Worm (Caenorhabditis elegans) whole organism, L4 larva: ENCODE results near the gene ubxn-4.

ENCODE experiments used
- D1046.2 ChIP-seq: fragments of 200-800 bp; sonication (Bioruptor generic); IDR thresholded peaks from 2 replicates; pipeline ENCODE4 v1.3.6; 2022; ENCODE audit warnings: missing genetic modification characterization, missing compliant biosample characterization
- F10B5.3 ChIP-seq: sonication (generic microtip); optimal IDR thresholded peaks from 2 replicates; lab custom pipeline; 2016; ENCODE audit warnings: mild to moderate bottlenecking, missing genetic modification characterization, missing compliant biosample characterization
- F26F4.8 ChIP-seq: fragments of 200-800 bp; sonication (Bioruptor generic); conservative IDR thresholded peaks from 2 replicates; pipeline ENCODE4 v1.3.6; 2022; ENCODE audit warnings: missing genetic modification characterization, missing compliant biosample characterization
- F37D6.2 ChIP-seq: sonication (generic microtip); optimal IDR thresholded peaks from 2 replicates; lab custom pipeline; 2016; ENCODE audit warnings: mild to moderate bottlenecking, missing genetic modification characterization, missing compliant biosample characterization
- T20F7.1 ChIP-seq: fragments of 200-800 bp; sonication (Bioruptor generic); optimal IDR thresholded peaks from 2 replicates; lab custom pipeline; 2018; ENCODE audit warnings: mild to moderate bottlenecking, missing genetic modification characterization, missing compliant biosample characterization
- T26A8.4 ChIP-seq: fragments of 200-800 bp; sonication (Bioruptor generic); IDR thresholded peaks from 2 replicates; pipeline ENCODE4 v1.3.6; 2022; ENCODE audit warnings: missing genetic modification characterization, missing compliant biosample characterization
- Y75B8A.6 ChIP-seq: fragments of 200-800 bp; sonication (Bioruptor generic); IDR thresholded peaks from 2 replicates; pipeline ENCODE4 v1.3.6; 2022; ENCODE audit warnings: missing genetic modification reagents, missing genetic modification characterization, missing compliant biosample characterization
- aha-1 ChIP-seq: fragments of 150-350 bp; peaks from one replicate; lab custom pipeline; 2014; ENCODE audit warnings: missing biosample characterization, missing genetic modification characterization
- arid-1 ChIP-seq: fragments of 200-800 bp; sonication (Bioruptor generic); conservative IDR thresholded peaks from 2 replicates; pipeline ENCODE4 v1.3.6; 2022; ENCODE audit warnings: missing genetic modification reagents, missing genetic modification characterization, missing compliant biosample characterization
- ceh-20 ChIP-seq: fragments of 200-800 bp; sonication (Bioruptor generic); IDR thresholded peaks from 2 replicates; pipeline ENCODE4 v1.3.6; 2022; ENCODE audit warnings: missing genetic modification reagents, missing genetic modification characterization, missing compliant biosample characterization
- daf-19 ChIP-seq: fragments of 200-800 bp; sonication (Bioruptor generic); conservative IDR thresholded peaks from 2 replicates; pipeline ENCODE4 v1.3.6; 2022; ENCODE audit warnings: missing genetic modification characterization, missing compliant biosample characterization
- dve-1 ChIP-seq: sonication (generic microtip); optimal IDR thresholded peaks from 2 replicates; lab custom pipeline; 2017; ENCODE audit warnings: antibody characterized with exemption, mild to moderate bottlenecking, missing genetic modification characterization, missing compliant biosample characterization; ENCODE audit not compliant: insufficient read depth
- egl-43 ChIP-seq: fragments of 200-800 bp; sonication (Bioruptor generic); IDR thresholded peaks from 2 replicates; pipeline ENCODE4 v1.3.6; 2022; ENCODE audit warnings: missing genetic modification reagents, missing genetic modification characterization, missing compliant biosample characterization
- hif-1 ChIP-seq, 2 experiments: sonication (generic microtip); optimal IDR thresholded peaks; 2 replicates each; lab custom pipeline; 2016 to 2017; ENCODE audit warnings: missing compliant biosample characterization in 2 of 2, missing genetic modification characterization in 2 of 2, missing genetic modification reagents in 2 of 2, missing genotype in 2 of 2, mild to moderate bottlenecking in 1 of 2
- lim-7 ChIP-seq: fragments of 200-800 bp; sonication (Bioruptor generic); IDR thresholded peaks from 2 replicates; pipeline ENCODE4 v1.3.6; 2022; ENCODE audit warnings: missing genetic modification characterization, missing compliant biosample characterization
- lin-13 ChIP-seq: fragments of 150-350 bp; optimal IDR thresholded peaks from 2 replicates; lab custom pipeline; 2014; ENCODE audit warnings: missing biosample characterization, missing genetic modification reagents, missing genetic modification characterization
- lin-15B ChIP-seq: fragments of 150-350 bp; sonication (generic microtip); optimal IDR thresholded peaks from 3 replicates; lab custom pipeline; 2014; ENCODE audit warnings: missing biosample characterization, missing genetic modification characterization
- lir-3 ChIP-seq: sonication (generic microtip); optimal IDR thresholded peaks from 2 replicates; lab custom pipeline; 2016; ENCODE audit warnings: mild to moderate bottlenecking, missing genetic modification characterization, missing compliant biosample characterization
- lsy-2 ChIP-seq, 2 experiments: fragments of 150-350 bp in 1 of 2; sonication (generic microtip) in 1 of 2; optimal IDR thresholded peaks; 2 replicates each; lab custom pipeline; 2014 to 2017; ENCODE audit warnings: missing biosample characterization in 2 of 2, missing genetic modification characterization in 2 of 2
- madf-9 ChIP-seq: fragments of 200-800 bp; sonication (Bioruptor generic); conservative IDR thresholded peaks from 2 replicates; pipeline ENCODE4 v1.3.6; 2022; ENCODE audit warnings: missing genetic modification reagents, missing genetic modification characterization, missing compliant biosample characterization
- mep-1 ChIP-seq: fragments of 150-350 bp; sonication (generic microtip); optimal IDR thresholded peaks from 3 replicates; lab custom pipeline; 2014; ENCODE audit warnings: missing biosample characterization, missing genetic modification characterization
- mes-2 ChIP-seq: sonication (generic microtip); optimal IDR thresholded peaks from 2 replicates; lab custom pipeline; 2016; ENCODE audit warnings: missing genotype, mild to moderate bottlenecking, missing genetic modification characterization, missing compliant biosample characterization; ENCODE audit not compliant: poor library complexity, severe bottlenecking
- mxl-2 ChIP-seq: fragments of 200-800 bp; sonication (Bioruptor generic); conservative IDR thresholded peaks from 2 replicates; pipeline ENCODE4 v1.3.6; 2022; ENCODE audit warnings: missing genetic modification reagents, missing genetic modification characterization, missing compliant biosample characterization
- nhr-11 ChIP-seq: fragments of 150-350 bp; optimal IDR thresholded peaks from 2 replicates; lab custom pipeline; 2014; ENCODE audit warnings: missing biosample characterization, missing genetic modification characterization
- nhr-42 ChIP-seq: fragments of 200-800 bp; sonication (Bioruptor generic); IDR thresholded peaks from 2 replicates; pipeline ENCODE4 v1.3.6; 2022; ENCODE audit warnings: missing genetic modification characterization, missing compliant biosample characterization
- nhr-48 ChIP-seq: sonication (generic microtip); optimal IDR thresholded peaks from 2 replicates; lab custom pipeline; 2016; ENCODE audit warnings: mild to moderate bottlenecking, missing genetic modification characterization, missing compliant biosample characterization
- php-3 ChIP-seq: fragments of 200-800 bp; sonication (Bioruptor generic); IDR thresholded peaks from 2 replicates; pipeline ENCODE4 v1.3.6; 2022; ENCODE audit warnings: missing genetic modification reagents, missing genetic modification characterization, missing compliant biosample characterization
- saeg-2 ChIP-seq: fragments of 200-800 bp; sonication (Bioruptor generic); IDR thresholded peaks from 2 replicates; pipeline ENCODE4 v1.3.6; 2022; ENCODE audit warnings: missing genetic modification reagents, missing genetic modification characterization, missing compliant biosample characterization
- set-16 ChIP-seq: fragments of 200-800 bp; sonication (Bioruptor generic); IDR thresholded peaks from 2 replicates; pipeline ENCODE4 v1.3.6; 2022; ENCODE audit warnings: missing genetic modification reagents, missing genetic modification characterization, missing compliant biosample characterization
- skn-1 ChIP-seq: fragments of 150-350 bp; optimal IDR thresholded peaks from 2 replicates; lab custom pipeline; 2014; ENCODE audit warnings: missing biosample characterization, missing genetic modification characterization
- tag-97 ChIP-seq: fragments of 200-800 bp; sonication (Bioruptor generic); IDR thresholded peaks from 2 replicates; pipeline ENCODE4 v1.3.6; 2022; ENCODE audit warnings: missing genetic modification characterization, missing compliant biosample characterization
- unc-39 ChIP-seq: sonication (generic microtip); optimal IDR thresholded peaks from 2 replicates; lab custom pipeline; 2017; ENCODE audit warnings: missing biosample characterization, missing genetic modification characterization
- unc-62 ChIP-seq, 3 experiments: fragments of 150-350 bp in 1 of 3; sonication (generic microtip); optimal IDR thresholded peaks in 2 of 3; peaks in 1 of 3; 1 replicate in 1 of 3; 2 replicates in 2 of 3; lab custom pipeline; 2014 to 2017; ENCODE audit warnings: missing biosample characterization in 3 of 3, missing genetic modification characterization in 3 of 3, missing genetic modification reagents in 3 of 3, missing genotype in 1 of 3
- zag-1 ChIP-seq: fragments of 150-350 bp; optimal IDR thresholded peaks from 2 replicates; lab custom pipeline; 2014; ENCODE audit warnings: missing biosample characterization, missing genetic modification characterization
- zip-2 ChIP-seq: fragments of 150-350 bp; optimal IDR thresholded peaks from 2 replicates; lab custom pipeline; 2014; ENCODE audit warnings: missing biosample characterization, missing genetic modification characterization

The ubxn-4 gene

DNA sequence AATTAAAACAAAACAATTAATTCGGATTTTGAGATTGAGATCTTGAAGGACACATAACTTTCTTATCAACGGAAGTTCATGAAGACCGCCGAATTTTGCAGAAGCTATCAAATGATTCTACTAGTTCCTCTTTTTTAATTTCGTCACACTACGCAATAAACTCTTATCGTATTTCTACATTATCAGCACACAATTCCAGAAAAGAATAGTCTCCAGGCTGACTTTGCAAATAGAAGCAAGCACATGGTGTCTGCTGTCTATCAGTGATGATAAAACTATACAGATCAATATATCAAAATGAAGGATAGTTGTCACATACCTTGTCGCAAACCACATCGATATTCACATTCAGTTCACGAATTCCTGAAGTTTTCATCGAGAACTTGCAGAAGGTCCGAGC lies 4.9 kb downstream of the ubxn-4 start (continued):
- TF ChIP-seq mep-1 (tag; lab: Kevin White, UChicago) (no peak), D1046.2 (no peak), daf-19 (GFP tag; lab: Robert Waterston, UW) (no peak)

DNA sequence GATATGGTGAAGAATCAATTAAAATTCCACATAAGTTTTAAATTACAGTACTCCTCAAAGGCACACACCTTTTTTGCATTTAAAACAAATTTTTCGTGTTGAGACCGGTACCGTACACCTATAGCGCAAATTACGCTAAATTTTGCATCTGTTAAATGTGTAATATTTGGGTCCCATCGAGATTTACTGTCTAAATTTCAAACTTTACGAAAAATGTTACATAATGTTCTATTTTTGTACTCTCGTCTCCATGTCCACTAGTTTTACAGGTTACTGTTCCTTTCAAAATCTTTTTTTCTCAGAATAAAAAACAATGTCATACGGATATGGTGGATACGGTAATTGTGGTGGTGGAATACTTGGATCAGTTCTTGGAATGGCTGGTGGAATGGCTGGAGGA lies 7.0 kb downstream of the ubxn-4 start, which contains the start of gene ZK353.2:
Gene ZK353.2 (plus strand): TSS at position 301 of the 400 bp plus-strand sequence.
- no peak for TF ChIP-seq saeg-2 (GFP tag; lab: Robert Waterston, UW)
- no peak for TF ChIP-seq zip-2 (tag; lab: Kevin White, UChicago)
- TF ChIP-seq ceh-20 (GFP tag; lab: Robert Waterston, UW), result no peak
- TF ChIP-seq unc-62 (GFP tag; optimal IDR thresholded peaks at IDR 0.05 in 1 of 2; lab: Kevin White, UChicago), result no peak
- TF ChIP-seq unc-62 (tag; optimal IDR thresholded peaks at IDR 0.05; lab: Kevin White, UChicago), result no peak
- TF ChIP-seq D1046.2, result no peak
- TF ChIP-seq lin-13, result no peak
- no peak for TF ChIP-seq arid-1 (GFP tag; lab: Robert Waterston, UW)
- TF ChIP-seq skn-1, result no peak
- TF ChIP-seq nhr-11, result no peak
- no peak for TF ChIP-seq lim-7
- no peak for TF ChIP-seq zag-1
- TF ChIP-seq, all 104 proteins: peak for 0

ce11 chrIII:8395685-8396084 lies 9.7 kb downstream of the ubxn-4 start, which contains the start of gene ZK353.3:
Gene ZK353.3 (plus strand): TSS chrIII:8395985.
- TF ChIP-seq F10B5.3 (tag; lab: Kevin White, UChicago), result no peak
- TF ChIP-seq lin-15B (tag; lab: Kevin White, UChicago), result no peak
- no peak for TF ChIP-seq Y75B8A.6 (GFP tag; lab: Robert Waterston, UW)
- no peak for TF ChIP-seq set-16 (GFP tag; lab: Robert Waterston, UW)
- TF ChIP-seq php-3 (GFP tag; lab: Robert Waterston, UW), result no peak
- TF ChIP-seq T26A8.4 (GFP tag; lab: Robert Waterston, UW), result no peak
- no peak for TF ChIP-seq egl-43 (GFP tag; lab: Robert Waterston, UW)
- TF ChIP-seq nhr-42 (GFP tag; lab: Robert Waterston, UW), result no peak
- no peak for TF ChIP-seq hif-1 (tag; optimal IDR thresholded peaks at IDR 0.05; lab: Kevin White, UChicago)
- no peak for TF ChIP-seq F37D6.2 (tag; lab: Kevin White, UChicago)
- no peak for TF ChIP-seq nhr-48
- TF ChIP-seq madf-9, result no peak
- TF ChIP-seq lir-3 (tag; lab: Kevin White, UChicago), result no peak
- TF ChIP-seq tag-97 (GFP tag; lab: Robert Waterston, UW), result no peak
- TF ChIP-seq aha-1, result no peak
- no peak for TF ChIP-seq mes-2 (tag; lab: Kevin White, UChicago)
- no peak for TF ChIP-seq F26F4.8 (GFP tag; lab: Robert Waterston, UW)
- TF ChIP-seq unc-39 (tag; lab: Kevin White, UChicago), result no peak
- TF ChIP-seq mxl-2 (GFP tag; lab: Robert Waterston, UW), result no peak
- no peak for TF ChIP-seq dve-1 (tag; lab: Kevin White, UChicago)

ce11 chrIII:8394374-8395302 lies 10.7 kb downstream of the ubxn-4 start, which contains the start of gene ZK353.10:
Gene ZK353.10 (minus strand): TSS chrIII:8394424.
- no peak for TF ChIP-seq T20F7.1
- TF ChIP-seq aha-1, result peak; percentile 93
- peak in 1 of 2 experiments; percentile 18 for TF ChIP-seq lsy-2 (tag; optimal IDR thresholded peaks at IDR 0.05; lab: Kevin White, UChicago)
- TF ChIP-seq unc-62 (GFP tag; optimal IDR thresholded peaks at IDR 0.05 in 1 of 2; lab: Kevin White, UChicago), result peak in 1 of 2 experiments; percentile 26
- no peak for TF ChIP-seq unc-62 (tag; optimal IDR thresholded peaks at IDR 0.05; lab: Kevin White, UChicago)
